Worm (Caenorhabditis elegans) whole organism, young adult: ENCODE data around the gene ztf-1.
A peak's percentile ranks its signal among the peaks of the same experiment; 100 is the strongest.

Experiments used
- F22D6.2 ChIP-seq: sonication (generic microtip); optimal IDR thresholded peaks from 2 replicates; lab custom pipeline; 2016; ENCODE audit warnings: mild to moderate bottlenecking, missing genetic modification characterization, missing compliant biosample characterization
- F55B11.4 ChIP-seq: sonication (generic microtip); optimal IDR thresholded peaks from 2 replicates; lab custom pipeline; 2016; ENCODE audit warnings: missing compliant biosample characterization, missing genetic modification characterization, borderline replicate concordance; ENCODE audit not compliant: insufficient read depth
- efl-1 ChIP-seq: fragments of 150-350 bp; optimal IDR thresholded peaks from 2 replicates; lab custom pipeline; 2014; ENCODE audit warnings: missing biosample characterization, missing genetic modification reagents, missing genetic modification characterization
- ets-4 ChIP-seq: fragments of 200-800 bp; sonication (Bioruptor generic); optimal IDR thresholded peaks from 2 replicates; lab custom pipeline; 2018; ENCODE audit warnings: mild to moderate bottlenecking, missing genetic modification characterization, missing compliant biosample characterization
- lir-1 ChIP-seq: fragments of 200-800 bp; sonication (Bioruptor generic); conservative IDR thresholded peaks from 2 replicates; pipeline ENCODE4 v1.3.6; 2022; ENCODE audit warnings: missing genetic modification reagents, missing genetic modification characterization, missing compliant biosample characterization
- madf-8 ChIP-seq: fragments of 200-800 bp; sonication (Bioruptor generic); conservative IDR thresholded peaks from 2 replicates; pipeline ENCODE4 v1.3.6; 2022; ENCODE audit warnings: missing genetic modification reagents, missing genetic modification characterization, missing compliant biosample characterization
- nhr-27 ChIP-seq: fragments of 200-800 bp; sonication (Bioruptor generic); optimal IDR thresholded peaks from 2 replicates; lab custom pipeline; 2018; ENCODE audit warnings: mild to moderate bottlenecking, missing genetic modification characterization, moderate library complexity, missing compliant biosample characterization
- pbrm-1 ChIP-seq: fragments of 200-800 bp; sonication (Bioruptor generic); IDR thresholded peaks from 2 replicates; pipeline ENCODE4 v1.3.6; 2022; ENCODE audit warnings: missing genetic modification reagents, missing genetic modification characterization, missing compliant biosample characterization
- tbp1 ChIP-seq: fragments of 200-800 bp; sonication (Bioruptor generic); optimal IDR thresholded peaks from 2 replicates; lab custom pipeline; 2018; ENCODE audit warnings: mild to moderate bottlenecking, missing genetic modification characterization, missing compliant biosample characterization
- zfh-2 ChIP-seq: fragments of 200-800 bp; sonication (Bioruptor generic); conservative IDR thresholded peaks from 2 replicates; pipeline ENCODE4 v1.3.6; 2022; ENCODE audit warnings: missing genetic modification reagents, missing genetic modification characterization, missing compliant biosample characterization
- zim-3 ChIP-seq: sonication (generic microtip); optimal IDR thresholded peaks from 2 replicates; lab custom pipeline; 2017; ENCODE audit warnings: mild to moderate bottlenecking, missing genetic modification characterization, moderate library complexity, missing compliant biosample characterization
- ztf-28 ChIP-seq: fragments of 200-800 bp; sonication (Bioruptor generic); IDR thresholded peaks from 2 replicates; pipeline ENCODE4 v1.3.6; 2022; ENCODE audit warnings: missing genetic modification reagents, missing genetic modification characterization, missing compliant biosample characterization

DNA sequence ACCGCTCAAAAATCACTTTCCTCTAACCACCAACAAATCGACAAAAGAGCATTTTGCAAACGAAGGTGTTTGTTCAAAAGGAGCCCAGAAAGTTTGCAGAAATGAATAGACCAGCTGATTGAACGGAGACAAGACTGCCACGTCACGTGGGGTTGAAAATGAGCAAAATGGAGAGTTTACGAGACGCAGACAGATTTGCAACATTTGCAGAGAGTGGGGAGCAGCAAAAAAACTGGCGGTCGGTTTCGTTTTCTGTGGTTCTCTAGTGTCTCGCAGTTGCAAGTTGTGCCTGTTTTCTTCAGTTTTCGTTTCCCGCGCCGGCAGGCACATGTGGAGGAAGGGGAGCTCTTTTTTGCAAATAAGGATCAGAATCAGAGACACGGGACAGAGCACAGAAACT, 6.7 kb downstream of the ztf-1 start:
- TF ChIP-seq F22D6.2 (tag; lab: Kevin White, UChicago) = no peak
- no peak for TF ChIP-seq F55B11.4 (tag; lab: Kevin White, UChicago)
- peak; percentile 88 for TF ChIP-seq zfh-2 (GFP tag; lab: Robert Waterston, UW)
- no peak for TF ChIP-seq ztf-28 (GFP tag; lab: Robert Waterston, UW)
- no peak for TF ChIP-seq tbp1 (GFP tag; lab: Kevin White, UChicago)
- TF ChIP-seq zim-3 (tag; lab: Kevin White, UChicago) = no peak
- no peak for TF ChIP-seq nhr-27 (tag; lab: Kevin White, UChicago)
- TF ChIP-seq pbrm-1 (GFP tag; lab: Robert Waterston, UW) = no peak
- TF ChIP-seq lir-1 = 0 out of 2 replicates have a peak, but pooled peaks have one; percentile 40
- TF ChIP-seq ets-4 (GFP tag; lab: Kevin White, UChicago) = no peak
- no peak for TF ChIP-seq efl-1 (GFP tag; lab: Kevin White, UChicago)
- no peak for TF ChIP-seq madf-8 (GFP tag; lab: Robert Waterston, UW)
